Worm (Caenorhabditis elegans) whole organism, late embryonic: ENCODE data around the gene ddo-1.

ENCODE experiments used
- C08G9.2 ChIP-seq: sonication (generic microtip); optimal IDR thresholded peaks from 2 replicates; lab custom pipeline; 2016; ENCODE audit warnings: mild to moderate bottlenecking, missing genetic modification characterization, moderate library complexity, missing compliant biosample characterization
- F13H6.1 ChIP-seq: sonication (generic microtip); optimal IDR thresholded peaks from 2 replicates; lab custom pipeline; 2016; ENCODE audit warnings: missing genetic modification characterization, missing compliant biosample characterization
- K02D7.2 ChIP-seq: sonication (generic microtip); optimal IDR thresholded peaks from 2 replicates; lab custom pipeline; 2017; ENCODE audit warnings: mild to moderate bottlenecking, missing genetic modification characterization, missing compliant biosample characterization
- K09A11.1 ChIP-seq: sonication (generic microtip); optimal IDR thresholded peaks from 2 replicates; lab custom pipeline; 2017; ENCODE audit warnings: antibody characterized with exemption, mild to moderate bottlenecking, missing genetic modification characterization, missing compliant biosample characterization; ENCODE audit not compliant: insufficient read depth
- ama-1 ChIP-seq: fragments of 150-350 bp; optimal IDR thresholded peaks from 2 replicates; lab custom pipeline; 2014
- ceh-14 ChIP-seq: sonication (generic microtip); optimal IDR thresholded peaks from 2 replicates; lab custom pipeline; 2016; ENCODE audit warnings: missing genotype, missing genetic modification characterization, missing compliant biosample characterization
- ceh-18 ChIP-seq: sonication (generic microtip); optimal IDR thresholded peaks from 2 replicates; lab custom pipeline; 2016; ENCODE audit warnings: missing genetic modification characterization, missing compliant biosample characterization
- ceh-22 ChIP-seq: sonication (generic microtip); optimal IDR thresholded peaks from 2 replicates; lab custom pipeline; 2017; ENCODE audit warnings: missing biosample characterization, missing genetic modification characterization
- ceh-24 ChIP-seq: sonication (generic microtip); optimal IDR thresholded peaks from 2 replicates; lab custom pipeline; 2016; ENCODE audit warnings: mild to moderate bottlenecking, missing genetic modification characterization, missing compliant biosample characterization
- ceh-30 ChIP-seq: fragments of 150-350 bp; optimal IDR thresholded peaks from 2 replicates; lab custom pipeline; 2014; ENCODE audit warnings: missing biosample characterization, missing genetic modification characterization
- ceh-31 ChIP-seq: sonication (generic microtip); optimal IDR thresholded peaks from 2 replicates; lab custom pipeline; 2016; ENCODE audit warnings: missing genetic modification characterization, missing compliant biosample characterization
- ceh-34 ChIP-seq: sonication (generic microtip); optimal IDR thresholded peaks from 2 replicates; lab custom pipeline; 2016; ENCODE audit warnings: mild to moderate bottlenecking, missing genetic modification characterization, missing compliant biosample characterization
- ceh-45 ChIP-seq: fragments of 200-800 bp; sonication (Bioruptor generic); IDR thresholded peaks from 2 replicates; pipeline ENCODE4 v1.3.6; 2022; ENCODE audit warnings: missing genetic modification reagents, missing genetic modification characterization, missing compliant biosample characterization
- ceh-6 ChIP-seq: fragments of 200-800 bp; sonication (Bioruptor generic); optimal IDR thresholded peaks from 2 replicates; lab custom pipeline; 2018; ENCODE audit warnings: mild to moderate bottlenecking, missing genetic modification characterization, missing compliant biosample characterization
- che-1 ChIP-seq: sonication (generic microtip); optimal IDR thresholded peaks from 2 replicates; lab custom pipeline; 2016; ENCODE audit warnings: mild to moderate bottlenecking, missing genetic modification characterization, missing compliant biosample characterization
- dmd-4 ChIP-seq: sonication (generic microtip); optimal IDR thresholded peaks from 2 replicates; lab custom pipeline; 2016; ENCODE audit warnings: borderline replicate concordance, missing genetic modification characterization, missing compliant biosample characterization
- eyg-1 ChIP-seq: sonication (generic microtip); optimal IDR thresholded peaks from 2 replicates; lab custom pipeline; 2016; ENCODE audit warnings: missing genotype, missing genetic modification characterization, missing compliant biosample characterization
- fkh-6 ChIP-seq: sonication (generic microtip); optimal IDR thresholded peaks from 2 replicates; lab custom pipeline; 2016; ENCODE audit warnings: missing genetic modification characterization, missing compliant biosample characterization
- gmeb-2 ChIP-seq: sonication (generic microtip); optimal IDR thresholded peaks from 2 replicates; lab custom pipeline; 2016; ENCODE audit warnings: missing genetic modification characterization, inconsistent platforms, missing compliant biosample characterization
- hlh-13 ChIP-seq: fragments of 200-800 bp; sonication (Bioruptor generic); optimal IDR thresholded peaks from 2 replicates; lab custom pipeline; 2018; ENCODE audit warnings: mild to moderate bottlenecking, missing genetic modification characterization, missing compliant biosample characterization
- hlh-15 ChIP-seq: sonication (generic microtip); optimal IDR thresholded peaks from 2 replicates; lab custom pipeline; 2016; ENCODE audit warnings: missing genetic modification characterization, missing compliant biosample characterization
- hlh-6 ChIP-seq: sonication (generic microtip); optimal IDR thresholded peaks from 2 replicates; lab custom pipeline; 2016; ENCODE audit warnings: missing genotype, missing genetic modification characterization, missing compliant biosample characterization
- hlh-8 ChIP-seq: sonication (generic microtip); optimal IDR thresholded peaks from 2 replicates; lab custom pipeline; 2016; ENCODE audit warnings: missing genotype, missing genetic modification characterization, missing compliant biosample characterization
- lim-6 ChIP-seq: sonication (generic microtip); optimal IDR thresholded peaks from 2 replicates; lab custom pipeline; 2016; ENCODE audit warnings: missing genetic modification characterization, missing compliant biosample characterization
- madf-2 ChIP-seq: sonication (generic microtip); optimal IDR thresholded peaks from 2 replicates; lab custom pipeline; 2017; ENCODE audit warnings: missing genetic modification characterization, missing compliant biosample characterization
- mec-3 ChIP-seq: sonication (generic microtip); optimal IDR thresholded peaks from 2 replicates; lab custom pipeline; 2016; ENCODE audit warnings: borderline replicate concordance, missing genetic modification characterization, missing compliant biosample characterization
- nhr-232 ChIP-seq: sonication (generic microtip); optimal IDR thresholded peaks from 2 replicates; lab custom pipeline; 2016; ENCODE audit warnings: missing genetic modification characterization, missing compliant biosample characterization
- npax-4 ChIP-seq: sonication (generic microtip); optimal IDR thresholded peaks from 2 replicates; lab custom pipeline; 2016; ENCODE audit warnings: missing genetic modification characterization, missing compliant biosample characterization
- pag-3 ChIP-seq: sonication (generic microtip); optimal IDR thresholded peaks from 2 replicates; lab custom pipeline; 2016; ENCODE audit warnings: missing compliant biosample characterization, missing genetic modification characterization, borderline replicate concordance
- pat-9 ChIP-seq: fragments of 200-800 bp; sonication (Bioruptor generic); optimal IDR thresholded peaks from 2 replicates; lab custom pipeline; 2018; ENCODE audit warnings: mild to moderate bottlenecking, missing genetic modification characterization, moderate library complexity, missing compliant biosample characterization
- pha-4 ChIP-seq: fragments of 150-350 bp; optimal IDR thresholded peaks from 2 replicates; lab custom pipeline; 2018; ENCODE audit warnings: missing biosample characterization, missing genetic modification reagents, missing genetic modification characterization
- pqm-1 ChIP-seq: sonication (generic microtip); optimal IDR thresholded peaks from 2 replicates; lab custom pipeline; 2016; ENCODE audit warnings: missing genetic modification characterization, missing compliant biosample characterization
- ref-2 ChIP-seq: sonication (generic microtip); optimal IDR thresholded peaks from 2 replicates; lab custom pipeline; 2016; ENCODE audit warnings: missing genetic modification characterization, missing compliant biosample characterization
- sox-2 ChIP-seq: fragments of 200-800 bp; sonication (Bioruptor generic); IDR thresholded peaks from 2 replicates; pipeline ENCODE4 v1.3.6; 2022; ENCODE audit warnings: missing genetic modification reagents, missing genetic modification characterization, missing compliant biosample characterization
- sox-4 ChIP-seq: sonication (generic microtip); optimal IDR thresholded peaks from 2 replicates; lab custom pipeline; 2017; ENCODE audit warnings: mild to moderate bottlenecking, missing genetic modification characterization, inconsistent platforms, missing compliant biosample characterization
- tbx-2 ChIP-seq: sonication (generic microtip); optimal IDR thresholded peaks from 2 replicates; lab custom pipeline; 2016; ENCODE audit warnings: missing genetic modification characterization, missing compliant biosample characterization
- tbx-7 ChIP-seq: sonication (generic microtip); optimal IDR thresholded peaks from 2 replicates; lab custom pipeline; 2016; ENCODE audit warnings: missing genotype, missing genetic modification characterization, missing compliant biosample characterization
- ttx-3 ChIP-seq: sonication (generic microtip); optimal IDR thresholded peaks from 2 replicates; lab custom pipeline; 2016; ENCODE audit warnings: missing genetic modification reagents, missing genetic modification characterization, missing compliant biosample characterization
- unc-42 ChIP-seq: sonication (generic microtip); optimal IDR thresholded peaks from 2 replicates; lab custom pipeline; 2016; ENCODE audit warnings: missing genotype, missing genetic modification characterization, missing compliant biosample characterization
- unc-55 ChIP-seq: sonication (generic microtip); optimal IDR thresholded peaks from 2 replicates; lab custom pipeline; 2017; ENCODE audit warnings: missing biosample characterization, missing genetic modification reagents, missing genetic modification characterization
- unc-86 ChIP-seq: sonication (generic microtip); optimal IDR thresholded peaks from 2 replicates; lab custom pipeline; 2016; ENCODE audit warnings: missing genetic modification characterization, missing compliant biosample characterization
- ztf-16 ChIP-seq: sonication (generic microtip); optimal IDR thresholded peaks from 2 replicates; lab custom pipeline; 2017; ENCODE audit warnings: missing genetic modification characterization, missing compliant biosample characterization

ddo-1 gene

ce11 chrV:17767249-17767648, 9.8 kb downstream of the ddo-1 start, which contains the start of gene srh-284:
srh-284 (plus strand) TSS chrV:17767549.
- TF ChIP-seq K09A11.1 (tag; lab: Kevin White, UChicago) (no peak), unc-86 (tag; lab: Kevin White, UChicago) (no peak), unc-42 (no peak), ceh-45 (no peak), pqm-1 (tag; lab: Kevin White, UChicago) (no peak), hlh-13 (GFP tag; lab: Kevin White, UChicago) (no peak), ceh-30 (tag; lab: Kevin White, UChicago) (no peak), ceh-14 (no peak), gmeb-2 (tag; lab: Kevin White, UChicago) (no peak), C08G9.2 (tag; lab: Kevin White, UChicago) (no peak), mec-3 (tag; lab: Kevin White, UChicago) (no peak), npax-4 (tag; lab: Kevin White, UChicago) (no peak), pha-4 (tag; lab: Kevin White, UChicago) (no peak), tbx-2 (tag; lab: Kevin White, UChicago) (no peak), K02D7.2 (no peak)

ce11 chrV:17765077-17765476, 11.9 kb downstream of the ddo-1 start, which contains the start of the genes C47A10.16 and srh-283:
C47A10.16 (minus strand) TSS chrV:17765177.
srh-283 (plus strand) TSS chrV:17765348.
- TF ChIP-seq ztf-16 (tag; lab: Kevin White, UChicago), result no peak
- no peak for TF ChIP-seq ceh-24
- TF ChIP-seq lim-6 (tag; lab: Kevin White, UChicago), result no peak
- TF ChIP-seq che-1, result no peak
- no peak for TF ChIP-seq tbx-2 (tag; lab: Kevin White, UChicago)
- no peak for TF ChIP-seq unc-55 (GFP tag; lab: Kevin White, UChicago)

ce11 chrV:17755592-17755991, 21.4 kb downstream of the ddo-1 start, which contains the start of gene pgp-9:
pgp-9 (plus strand) TSS chrV:17755892.
- TF ChIP-seq pqm-1 (tag; lab: Kevin White, UChicago) (no peak), npax-4 (tag; lab: Kevin White, UChicago) (no peak), ttx-3 (tag; lab: Kevin White, UChicago) (no peak), unc-42 (no peak), che-1 (no peak), F13H6.1 (no peak), ama-1 (no peak), ceh-34 (no peak), tbx-7 (tag; lab: Kevin White, UChicago) (no peak), madf-2 (tag; lab: Kevin White, UChicago) (no peak), sox-2 (GFP tag; lab: Robert Waterston, UW) (no peak), hlh-8 (tag; lab: Kevin White, UChicago) (no peak), eyg-1 (no peak), pat-9 (tag; lab: Kevin White, UChicago) (no peak), K09A11.1 (tag; lab: Kevin White, UChicago) (no peak), ref-2 (tag; lab: Kevin White, UChicago) (no peak), dmd-4 (no peak), K02D7.2 (no peak), hlh-15 (tag; lab: Kevin White, UChicago) (no peak)

- TF ChIP-seq ceh-6 (GFP tag; lab: Kevin White, UChicago) (no peak), ceh-18 (no peak), fkh-6 (tag; lab: Kevin White, UChicago) (no peak), pha-4 (tag; lab: Kevin White, UChicago) (no peak), ceh-22 (no peak), ceh-24 (no peak), ceh-31 (tag; lab: Kevin White, UChicago) (no peak), F13H6.1 (no peak), mec-3 (tag; lab: Kevin White, UChicago) (no peak), pqm-1 (tag; lab: Kevin White, UChicago) (no peak), pag-3 (tag; lab: Kevin White, UChicago) (no peak), ceh-45 (no peak), hlh-6 (tag; lab: Kevin White, UChicago) (no peak), sox-4 (tag; lab: Kevin White, UChicago) (no peak), nhr-232 (tag; lab: Kevin White, UChicago) (no peak)
Observed at ce11 chrV:17754999-17755398, 22.0 kb downstream of the ddo-1 start.
